Fruit fly (Drosophila melanogaster) whole organism, embryonic: ENCODE measurements around the gene CG17230.

Experiments
- BEAF-32 ChIP-seq: fragments of 200-800 bp; sonication (Bioruptor generic); optimal IDR thresholded peaks from 3 replicates; lab custom pipeline; 2017; ENCODE audit warnings: missing biosample characterization, missing genetic modification characterization, mild to moderate bottlenecking, moderate library complexity, missing genetic modification reagents
- Bgb ChIP-seq: fragments of 200-800 bp; sonication (Bioruptor generic); IDR thresholded peaks from 2 replicates; pipeline ENCODE4 v1.3.6; 2022; ENCODE audit warnings: missing biosample characterization, missing genetic modification characterization; ENCODE audit not compliant: partially characterized antibody
- CG11504 ChIP-seq: fragments of 200-800 bp; sonication (Bioruptor generic); optimal IDR thresholded peaks from 3 replicates; lab custom pipeline; 2019; ENCODE audit warnings: missing biosample characterization, mild to moderate bottlenecking, missing genetic modification characterization, moderate library complexity
- CG12236 ChIP-seq: fragments of 200-800 bp; sonication (Bioruptor generic); optimal IDR thresholded peaks from 2 replicates; lab custom pipeline; 2016; ENCODE audit warnings: missing biosample characterization, missing genetic modification characterization
- CG12299 ChIP-seq: fragments of 200-800 bp; sonication (Bioruptor generic); optimal IDR thresholded peaks from 2 replicates; lab custom pipeline; 2018; ENCODE audit warnings: missing biosample characterization, mild to moderate bottlenecking, missing genetic modification characterization
- CG12659 ChIP-seq: fragments of 200-800 bp; sonication (Bioruptor generic); optimal IDR thresholded peaks from 3 replicates; lab custom pipeline; 2017; ENCODE audit warnings: mild to moderate bottlenecking, missing biosample characterization, missing genetic modification reagents, missing genetic modification characterization
- CG14710 ChIP-seq: fragments of 200-800 bp; sonication (Bioruptor generic); optimal IDR thresholded peaks from 3 replicates; lab custom pipeline; 2019; ENCODE audit warnings: missing biosample characterization, mild to moderate bottlenecking, missing genetic modification characterization, moderate library complexity
- CG14860 ChIP-seq: fragments of 200-800 bp; sonication (Bioruptor generic); IDR thresholded peaks from 3 replicates; pipeline ENCODE4 v1.3.6; 2022; ENCODE audit warnings: missing biosample characterization, missing genetic modification characterization; ENCODE audit not compliant: partially characterized antibody
- CG1603 ChIP-seq: fragments of 200-800 bp; sonication (Bioruptor generic); optimal IDR thresholded peaks from 2 replicates; lab custom pipeline; 2019; ENCODE audit warnings: missing biosample characterization, mild to moderate bottlenecking, missing genetic modification characterization, moderate library complexity
- CG2202 ChIP-seq: fragments of 200-800 bp; sonication (Bioruptor generic); optimal IDR thresholded peaks from 2 replicates; lab custom pipeline; 2018; ENCODE audit warnings: missing biosample characterization, mild to moderate bottlenecking, missing genetic modification characterization
- CG2712 ChIP-seq: fragments of 200-800 bp; optimal IDR thresholded peaks from 3 replicates; lab custom pipeline; 2019; ENCODE audit warnings: missing biosample characterization, mild to moderate bottlenecking, missing genetic modification characterization, moderate library complexity
- CG2875 ChIP-seq: fragments of 200-800 bp; sonication (Bioruptor generic); optimal IDR thresholded peaks from 2 replicates; lab custom pipeline; 2017; ENCODE audit warnings: missing biosample characterization, mild to moderate bottlenecking, missing genetic modification characterization, missing genetic modification reagents
- CG33557 ChIP-seq: fragments of 200-800 bp; sonication (Bioruptor generic); optimal IDR thresholded peaks from 2 replicates; lab custom pipeline; 2019; ENCODE audit warnings: missing biosample characterization, mild to moderate bottlenecking, missing genetic modification characterization, moderate library complexity
- CG42726 ChIP-seq: fragments of 200-800 bp; sonication (Bioruptor generic); IDR thresholded peaks from 2 replicates; pipeline ENCODE4 v1.3.6; 2022; ENCODE audit warnings: missing biosample characterization, missing genetic modification characterization; ENCODE audit not compliant: partially characterized antibody
- CG5953 ChIP-seq: fragments of 200-800 bp; sonication (Bioruptor generic); IDR thresholded peaks from 2 replicates; pipeline ENCODE4 v1.3.6; 2022; ENCODE audit warnings: missing biosample characterization, missing genetic modification characterization
- CG6791 ChIP-seq: fragments of 200-800 bp; sonication (Bioruptor generic); IDR thresholded peaks from 3 replicates; pipeline ENCODE4 v1.3.6; 2022; ENCODE audit warnings: missing biosample characterization, missing genetic modification characterization; ENCODE audit not compliant: partially characterized antibody
- CG8924 ChIP-seq: fragments of 200-800 bp; optimal IDR thresholded peaks from 3 replicates; lab custom pipeline; 2019; ENCODE audit warnings: missing biosample characterization, mild to moderate bottlenecking, missing genetic modification characterization, moderate library complexity
- CG9932 ChIP-seq: fragments of 200-800 bp; sonication (Bioruptor generic); IDR thresholded peaks from 2 replicates; pipeline ENCODE4 v1.3.6; 2022; ENCODE audit warnings: missing biosample characterization, missing genetic modification characterization
- CTCF ChIP-seq: fragments of 200-800 bp; sonication (Bioruptor generic); optimal IDR thresholded peaks from 2 replicates; lab custom pipeline; 2017; ENCODE audit warnings: missing biosample characterization, mild to moderate bottlenecking, missing genetic modification characterization, moderate library complexity
- Dek ChIP-seq: fragments of 200-800 bp; sonication (Bioruptor generic); optimal IDR thresholded peaks from 3 replicates; lab custom pipeline; 2019; ENCODE audit warnings: missing biosample characterization, mild to moderate bottlenecking, missing genetic modification characterization, moderate library complexity
- Dref ChIP-seq: fragments of 200-800 bp; sonication (Bioruptor generic); IDR thresholded peaks from 2 replicates; pipeline ENCODE4 v1.3.6; 2022; ENCODE audit warnings: missing biosample characterization, missing genetic modification characterization
- E2f2 ChIP-seq: fragments of 200-800 bp; sonication (Bioruptor generic); IDR thresholded peaks from 2 replicates; pipeline ENCODE4 v1.3.6; 2022; ENCODE audit warnings: missing biosample characterization, missing genetic modification characterization
- HLH4C ChIP-seq: fragments of 200-800 bp; sonication (Bioruptor generic); IDR thresholded peaks from 3 replicates; pipeline ENCODE4 v1.3.6; 2022; ENCODE audit warnings: missing biosample characterization, missing genetic modification characterization; ENCODE audit not compliant: partially characterized antibody
- Hmr ChIP-seq: fragments of 200-800 bp; sonication (Bioruptor generic); optimal IDR thresholded peaks from 3 replicates; lab custom pipeline; 2017; ENCODE audit warnings: mild to moderate bottlenecking, missing biosample characterization, missing genetic modification reagents, missing genetic modification characterization
- Hr39 ChIP-seq: fragments of >200 bp; optimal IDR thresholded peaks from 2 replicates; lab custom pipeline; 2017
- Lhr ChIP-seq: fragments of 200-800 bp; sonication (Bioruptor generic); optimal IDR thresholded peaks from 3 replicates; lab custom pipeline; 2017; ENCODE audit warnings: mild to moderate bottlenecking, missing biosample characterization, missing genetic modification reagents, missing genetic modification characterization
- MESR4 ChIP-seq: fragments of 200-800 bp; sonication (Bioruptor generic); optimal IDR thresholded peaks from 2 replicates; lab custom pipeline; 2018; ENCODE audit warnings: missing biosample characterization, mild to moderate bottlenecking, missing genetic modification characterization, moderate library complexity
- Med ChIP-seq: fragments of 200-800 bp; sonication (Bioruptor generic); peaks from one replicate; lab custom pipeline; 2016; ENCODE audit warnings: missing biosample characterization, missing genetic modification characterization, mild to moderate bottlenecking, inconsistent platforms, moderate library complexity
- NFAT ChIP-seq: fragments of 200-800 bp; sonication (Bioruptor generic); IDR thresholded peaks from 2 replicates; pipeline ENCODE4 v1.3.6; 2022; ENCODE audit warnings: missing biosample characterization, missing genetic modification characterization
- Nf-YA ChIP-seq: fragments of 200-800 bp; sonication (Bioruptor generic); IDR thresholded peaks from 2 replicates; pipeline ENCODE4 v1.3.6; 2022; ENCODE audit warnings: missing biosample characterization, missing genetic modification characterization
- Sox100B ChIP-seq: fragments of 200-800 bp; sonication (Bioruptor generic); optimal IDR thresholded peaks from 3 replicates; lab custom pipeline; 2018; ENCODE audit warnings: missing biosample characterization, mild to moderate bottlenecking, missing genetic modification characterization
- YL-1 ChIP-seq: fragments of 200-800 bp; sonication (Bioruptor generic); optimal IDR thresholded peaks from 3 replicates; lab custom pipeline; 2017; ENCODE audit warnings: missing biosample characterization, mild to moderate bottlenecking, missing genetic modification characterization
- amos ChIP-seq: fragments of 200-800 bp; sonication (Bioruptor generic); IDR thresholded peaks from 2 replicates; pipeline ENCODE4 v1.3.6; 2022; ENCODE audit warnings: missing biosample characterization, missing genetic modification characterization; ENCODE audit not compliant: partially characterized antibody
- btn ChIP-seq: fragments of 200-800 bp; sonication (Bioruptor generic); optimal IDR thresholded peaks from 2 replicates; lab custom pipeline; 2016; ENCODE audit warnings: missing biosample characterization, missing genetic modification characterization
- chinmo ChIP-seq: fragments of 200-800 bp; sonication (Bioruptor generic); IDR thresholded peaks from 4 replicates; pipeline ENCODE4 v1.3.6; 2022; ENCODE audit warnings: missing biosample characterization, missing genetic modification characterization; ENCODE audit not compliant: partially characterized antibody
- dmrt11E ChIP-seq: fragments of 200-800 bp; sonication (Bioruptor generic); optimal IDR thresholded peaks from 3 replicates; lab custom pipeline; 2018; ENCODE audit warnings: missing biosample characterization, mild to moderate bottlenecking, missing genetic modification characterization, moderate library complexity
- fd102C ChIP-seq: fragments of 200-800 bp; sonication (Bioruptor generic); optimal IDR thresholded peaks from 2 replicates; lab custom pipeline; 2018; ENCODE audit warnings: missing biosample characterization, mild to moderate bottlenecking, missing genetic modification characterization, moderate library complexity
- gro ChIP-seq: fragments of 200-800 bp; sonication (Bioruptor generic); optimal IDR thresholded peaks from 2 replicates; lab custom pipeline; 2016; ENCODE audit warnings: missing biosample characterization, missing genetic modification characterization
- knrl ChIP-seq: fragments of 200-800 bp; sonication (Bioruptor generic); IDR thresholded peaks from 3 replicates; pipeline ENCODE4 v1.3.6; 2022; ENCODE audit warnings: missing biosample characterization, missing genetic modification characterization; ENCODE audit not compliant: partially characterized antibody
- mam ChIP-seq: fragments of 200-800 bp; sonication (Bioruptor generic); optimal IDR thresholded peaks from 3 replicates; lab custom pipeline; 2016; ENCODE audit warnings: missing biosample characterization, missing genetic modification characterization
- pho ChIP-seq: fragments of 200-800 bp; sonication (Bioruptor generic); optimal IDR thresholded peaks from 2 replicates; lab custom pipeline; 2016; ENCODE audit warnings: missing biosample characterization, missing genetic modification characterization
- pum ChIP-seq: fragments of 200-800 bp; sonication (Bioruptor generic); optimal IDR thresholded peaks from 2 replicates; lab custom pipeline; 2016; ENCODE audit warnings: missing biosample characterization, missing genetic modification characterization
- repo ChIP-seq: fragments of 200-800 bp; sonication (Bioruptor generic); optimal IDR thresholded peaks from 2 replicates; lab custom pipeline; 2016; ENCODE audit warnings: missing biosample characterization, missing genetic modification characterization
- sna ChIP-seq: fragments of 200-800 bp; sonication (Bioruptor generic); IDR thresholded peaks from 2 replicates; pipeline ENCODE4 v1.3.6; 2022; ENCODE audit warnings: missing biosample characterization, missing genetic modification characterization; ENCODE audit not compliant: partially characterized antibody
- sr ChIP-seq: fragments of 200-800 bp; sonication (Bioruptor generic); IDR thresholded peaks from 3 replicates; pipeline ENCODE4 v1.3.6; 2022; ENCODE audit warnings: missing biosample characterization, missing genetic modification characterization
- stwl ChIP-seq: fragments of 200-800 bp; sonication (Bioruptor generic); optimal IDR thresholded peaks from 3 replicates; lab custom pipeline; 2018; ENCODE audit warnings: missing biosample characterization, mild to moderate bottlenecking, missing genetic modification characterization, moderate library complexity
- sug ChIP-seq: fragments of 200-800 bp; optimal IDR thresholded peaks from 2 replicates; lab custom pipeline; 2019; ENCODE audit warnings: missing biosample characterization, mild to moderate bottlenecking, missing genetic modification characterization, moderate library complexity
- tna ChIP-seq: fragments of 200-800 bp; sonication (Bioruptor generic); IDR thresholded peaks from 2 replicates; pipeline ENCODE4 v1.3.6; 2022; ENCODE audit warnings: missing biosample characterization, missing genetic modification characterization; ENCODE audit not compliant: partially characterized antibody
- unc-4 ChIP-seq: fragments of 200-800 bp; sonication (Bioruptor generic); IDR thresholded peaks from 2 replicates; pipeline ENCODE4 v1.3.6; 2022; ENCODE audit warnings: missing biosample characterization, missing genetic modification characterization; ENCODE audit not compliant: partially characterized antibody
- zf30C ChIP-seq: fragments of 200-800 bp; sonication (Bioruptor generic); optimal IDR thresholded peaks from 3 replicates; lab custom pipeline; 2018; ENCODE audit warnings: missing biosample characterization, mild to moderate bottlenecking, missing genetic modification characterization

CG17230 gene

dm6 chr3R:11437528-11437927 lies at the start of gene CG17230:
Gene CG17230, plus strand, starts transcription at chr3R:11437785.
- TF ChIP-seq tna (GFP tag; lab: Robert Waterston, UW) (peak; percentile 28; the same call in 1 of the 2 replicates), Med (GFP tag; lab: Kevin White, UChicago) (peak; percentile 70), CG14710 (tag; lab: Kevin White, UChicago) (peak; percentile 43), dmrt11E (tag; lab: Kevin White, UChicago) (peak; percentile 18), chinmo (GFP tag; lab: Robert Waterston, UW) (peak; percentile 60; the same call in 1 of the 4 replicates), CG14860 (GFP tag; lab: Robert Waterston, UW) (peak; percentile 72; the same call in 2 of the 3 replicates), Hmr (peak; percentile 8), CG12299 (tag; lab: Kevin White, UChicago) (no peak), CG9932 (GFP tag; lab: Robert Waterston, UW) (peak; percentile 16; the same call in 1 of the 2 replicates), Nf-YA (no peak), sug (peak; percentile 18), Lhr (peak; percentile 52), CG42726 (GFP tag; lab: Robert Waterston, UW) (peak; percentile 51), pum (no peak), gro (peak; percentile 1), CG8924 (tag; lab: Kevin White, UChicago) (peak; percentile 71), pho (no peak), mam (GFP tag; lab: Kevin White, UChicago) (no peak), CG6791 (GFP tag; lab: Robert Waterston, UW) (peak; percentile 81), zf30C (GFP tag; lab: Kevin White, UChicago) (peak; percentile 34), CG2875 (no peak), CG2202 (tag; lab: Kevin White, UChicago) (no peak), CG33557 (no peak), CTCF (GFP tag; lab: Kevin White, UChicago) (peak; percentile 75), Dek (no peak), knrl (GFP tag; lab: Robert Waterston, UW) (peak; percentile 80), repo (GFP tag; lab: Kevin White, UChicago) (no peak), sr (GFP tag; lab: Robert Waterston, UW) (no peak), MESR4 (GFP tag; lab: Kevin White, UChicago) (peak; percentile 32), CG12236 (no peak), NFAT (GFP tag; lab: Robert Waterston, UW) (no peak), HLH4C (peak; percentile 64), BEAF-32 (peak; percentile 81), unc-4 (GFP tag; lab: Robert Waterston, UW) (peak; percentile 68), E2f2 (peak; percentile 49), CG11504 (peak; percentile 31), Sox100B (GFP tag; lab: Kevin White, UChicago) (no peak), CG5953 (no peak), sna (GFP tag; lab: Robert Waterston, UW) (peak; percentile 76), YL-1 (peak; percentile 47), Hr39 (no peak), amos (GFP tag; lab: Robert Waterston, UW) (peak; percentile 89), btn (GFP tag; lab: Kevin White, UChicago) (no peak), CG2712 (tag; lab: Kevin White, UChicago) (no peak), Bgb (GFP tag; lab: Robert Waterston, UW) (peak; percentile 87), fd102C (no peak), stwl (tag; lab: Kevin White, UChicago) (peak; percentile 50), Dref (GFP tag; lab: Robert Waterston, UW) (peak; percentile 78), CG12659 (peak; percentile 16), CG1603 (tag; lab: Kevin White, UChicago) (peak; percentile 38)
